Worm (Caenorhabditis elegans) whole organism, L3 larva: ENCODE results near the gene fbxb-106.

ENCODE experiments used
- ZK546.5 ChIP-seq: sonication (generic microtip); optimal IDR thresholded peaks from 2 replicates; lab custom pipeline; 2017; ENCODE audit warnings: missing biosample characterization, missing genetic modification characterization
- ceh-82 ChIP-seq: fragments of 150-350 bp; optimal IDR thresholded peaks from 2 replicates; lab custom pipeline; 2014; ENCODE audit warnings: missing biosample characterization, missing genetic modification characterization
- elt-3 ChIP-seq, 3 experiments: fragments of 150-350 bp in 1 of 3; sonication (generic microtip) in 2 of 3; optimal IDR thresholded peaks; 2 replicates in 2 of 3; 4 replicates in 1 of 3; lab custom pipeline; 2014 to 2017; ENCODE audit warnings: missing biosample characterization in 3 of 3, missing genetic modification characterization in 3 of 3
- nhr-76 ChIP-seq: fragments of 150-350 bp; sonication (generic microtip); optimal IDR thresholded peaks from 5 replicates; lab custom pipeline; 2014; ENCODE audit warnings: missing biosample characterization, missing genetic modification characterization
- skn-1 ChIP-seq: fragments of 150-350 bp; optimal IDR thresholded peaks from 2 replicates; lab custom pipeline; 2014; ENCODE audit warnings: missing biosample characterization, missing genetic modification characterization
- snpc-4 ChIP-seq: fragments of 150-350 bp; optimal IDR thresholded peaks from 2 replicates; lab custom pipeline; 2014; ENCODE audit warnings: missing biosample characterization, missing genetic modification characterization
- unc-62 ChIP-seq: fragments of 150-350 bp; sonication (generic microtip); optimal IDR thresholded peaks from 4 replicates; lab custom pipeline; 2014; ENCODE audit warnings: missing biosample characterization, missing genetic modification reagents, missing genetic modification characterization

DNA sequence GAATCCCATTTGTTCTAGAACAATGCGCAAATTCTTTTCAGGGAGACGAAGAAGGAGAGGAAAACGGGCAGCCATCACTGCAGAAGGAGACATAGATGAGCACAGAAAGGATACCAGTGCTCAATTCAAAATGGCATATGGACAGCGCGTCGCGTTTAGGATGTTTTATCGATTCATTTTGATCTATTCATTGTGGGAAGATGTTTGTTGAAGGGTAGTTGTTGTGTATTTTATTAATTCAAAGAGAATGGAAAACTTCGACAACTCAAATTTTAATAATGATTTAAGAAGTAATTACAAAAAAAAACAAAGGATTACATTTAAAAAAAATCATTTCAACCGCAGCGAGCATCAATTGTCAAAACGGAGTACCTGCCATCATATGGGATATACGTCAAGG lies 10.0 kb downstream of the fbxb-106 start, which contains the start of gene sdz-10:
- no peak for TF ChIP-seq skn-1 (tag; lab: Kevin White, UChicago)
- TF ChIP-seq ceh-82 (tag; lab: Kevin White, UChicago): no peak
- no peak for TF ChIP-seq snpc-4 (tag; lab: Kevin White, UChicago)
- no peak for TF ChIP-seq ZK546.5
- TF ChIP-seq nhr-76: no peak
- TF ChIP-seq unc-62: no peak
- no peak for TF ChIP-seq elt-3 (tag; optimal IDR thresholded peaks at IDR 0.05; lab: Kevin White, UChicago)
